3 fruit fly cellular contexts compared by ENCODE assay signal in the genomic region with DNA sequence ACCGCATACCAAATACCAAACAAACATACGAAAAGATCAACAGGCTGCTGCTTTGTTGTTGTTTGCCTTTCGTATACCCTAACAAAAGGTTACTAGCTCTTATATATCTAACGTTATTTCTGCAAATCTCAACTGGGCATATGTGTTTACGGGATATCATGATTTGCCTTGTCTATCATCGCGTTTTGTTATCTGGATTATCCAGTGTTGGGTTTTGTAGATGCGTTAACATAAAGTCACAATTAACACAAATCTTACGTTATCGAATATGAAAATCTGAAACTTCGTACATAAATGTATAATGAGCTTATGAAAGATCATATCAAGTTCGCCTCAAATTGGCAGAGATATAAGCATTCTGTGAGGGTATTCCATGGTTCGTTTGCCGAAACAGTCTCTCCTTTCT.
A peak's percentile ranks its signal among the peaks of the same experiment; 100 is the strongest.
TF ChIP-seq lines count a peak whose summit lies in the region.

No protein-coding gene starts in this region.

TF ChIP-seq in whole organism, embryonic, 481 proteins besides CTCF, POLR2A, EP300 and RAD21 (continued from another document and continues in another):
- TF ChIP-seq CG2202 (tag; optimal IDR thresholded peaks at IDR 0.05; lab: Kevin White, UChicago), result peak; percentile 12
- no peak for TF ChIP-seq NC2β (GFP tag; optimal IDR thresholded peaks at IDR 0.05; lab: Kevin White, UChicago)
- TF ChIP-seq prd (optimal IDR thresholded peaks at IDR 0.05; lab: Kevin White, UChicago), result no peak
- peak; percentile 19; the same call in 1 of the 3 replicates for TF ChIP-seq prd (GFP tag; IDR thresholded peaks at IDR 0.05; lab: Robert Waterston, UW)
- TF ChIP-seq CG8388 (GFP tag; optimal IDR thresholded peaks at IDR 0.05; lab: Kevin White, UChicago), result no peak
- peak; percentile 14 for TF ChIP-seq org-1 (GFP tag; optimal IDR thresholded peaks at IDR 0.05; lab: Kevin White, UChicago)
- no peak for TF ChIP-seq croc (GFP tag; conservative IDR thresholded peaks at IDR 0.05; lab: Robert Waterston, UW)
- TF ChIP-seq CG4404 (GFP tag; IDR thresholded peaks at IDR 0.05; lab: Robert Waterston, UW), result peak; percentile 44; the same call in 1 of the 2 replicates
- peak; percentile 20 for TF ChIP-seq Chrac-16 (GFP tag; optimal IDR thresholded peaks at IDR 0.05; lab: Kevin White, UChicago)
- TF ChIP-seq CG17359 (tag; optimal IDR thresholded peaks at IDR 0.05; lab: Kevin White, UChicago), result peak; percentile 17
- peak; percentile 66 for TF ChIP-seq CG4360 (GFP tag; IDR thresholded peaks at IDR 0.05; lab: Robert Waterston, UW)
- TF ChIP-seq Myb (GFP tag; optimal IDR thresholded peaks at IDR 0.05; lab: Kevin White, UChicago), result peak; percentile 18
- TF ChIP-seq tll (GFP tag; optimal IDR thresholded peaks at IDR 0.05; lab: Kevin White, UChicago), result peak; percentile 65 to 79
- peak; percentile 35 for TF ChIP-seq nmo (GFP tag; optimal IDR thresholded peaks at IDR 0.05; lab: Kevin White, UChicago)
- TF ChIP-seq zfh1 (GFP tag; IDR thresholded peaks at IDR 0.05; lab: Robert Waterston, UW), result 0 out of 3 replicates have a peak, but pooled peaks have one; percentile 5
- peak; percentile 8 for TF ChIP-seq ATbp (GFP tag; optimal IDR thresholded peaks at IDR 0.05; lab: Kevin White, UChicago)
- TF ChIP-seq CG15479 (GFP tag; optimal IDR thresholded peaks at IDR 0.05; lab: Kevin White, UChicago), result peak; percentile 61
- peak in 1 of 2 experiments; percentile 14 for TF ChIP-seq dpn (GFP tag; optimal IDR thresholded peaks at IDR 0.05; lab: Kevin White, UChicago)
- peak; percentile 15 for TF ChIP-seq Oli (tag; optimal IDR thresholded peaks at IDR 0.05; lab: Kevin White, UChicago)
- TF ChIP-seq CG3838 (GFP tag; optimal IDR thresholded peaks at IDR 0.05; lab: Kevin White, UChicago), result no peak
- peak; percentile 7 for TF ChIP-seq Xbp1 (GFP tag; optimal IDR thresholded peaks at IDR 0.05; lab: Kevin White, UChicago)
- peak; percentile 31 for TF ChIP-seq CG7556 (GFP tag; optimal IDR thresholded peaks at IDR 0.05; lab: Kevin White, UChicago)
- peak; percentile 3 for TF ChIP-seq dmrt99B (tag; optimal IDR thresholded peaks at IDR 0.05; lab: Kevin White, UChicago)
- peak; percentile 31 for TF ChIP-seq CG13424 (tag; optimal IDR thresholded peaks at IDR 0.05; lab: Kevin White, UChicago)
- TF ChIP-seq gsb-n (tag; optimal IDR thresholded peaks at IDR 0.05; lab: Kevin White, UChicago), result peak; percentile 6
- no peak for TF ChIP-seq gce (GFP tag; IDR thresholded peaks at IDR 0.05; lab: Robert Waterston, UW)
- no peak for TF ChIP-seq ro (GFP tag; IDR thresholded peaks at IDR 0.05; lab: Robert Waterston, UW)
- TF ChIP-seq CoRest (tag; optimal IDR thresholded peaks at IDR 0.05; lab: Kevin White, UChicago), result peak; percentile 28
- no peak for TF ChIP-seq tap (tag; optimal IDR thresholded peaks at IDR 0.05; lab: Kevin White, UChicago)
- TF ChIP-seq C15 (GFP tag; IDR thresholded peaks at IDR 0.05; lab: Robert Waterston, UW), result no peak
- peak; percentile 8 for TF ChIP-seq twi (tag; optimal IDR thresholded peaks at IDR 0.05; lab: Kevin White, UChicago)
- peak in 1 of 3 experiments; percentile 75 for TF ChIP-seq lola (GFP tag; optimal IDR thresholded peaks at IDR 0.05; lab: Kevin White, UChicago)
- TF ChIP-seq CG31224 (GFP tag; IDR thresholded peaks at IDR 0.05; lab: Robert Waterston, UW), result no peak
- no peak for TF ChIP-seq Fer2 (tag; optimal IDR thresholded peaks at IDR 0.05; lab: Kevin White, UChicago)
- TF ChIP-seq chif (GFP tag; optimal IDR thresholded peaks at IDR 0.05; lab: Kevin White, UChicago), result peak in 1 of 2 experiments; percentile 28
- TF ChIP-seq pb (GFP tag; optimal IDR thresholded peaks at IDR 0.05; lab: Kevin White, UChicago), result peak; percentile 31
- peak; percentile 88 for TF ChIP-seq sens (GFP tag; lab: Kevin White, UChicago)
- TF ChIP-seq CG16815 (GFP tag; optimal IDR thresholded peaks at IDR 0.05; lab: Kevin White, UChicago), result peak; percentile 12
- 0 out of 3 replicates have a peak, but pooled peaks have one; percentile 14 for TF ChIP-seq CG17361 (GFP tag; IDR thresholded peaks at IDR 0.05; lab: Robert Waterston, UW)
- TF ChIP-seq Ssrp (tag; optimal IDR thresholded peaks at IDR 0.05; lab: Kevin White, UChicago), result peak; percentile 8
- TF ChIP-seq slp2 (GFP tag; optimal IDR thresholded peaks at IDR 0.05; lab: Kevin White, UChicago), result peak; percentile 15
- TF ChIP-seq Ets65A (GFP tag; lab: Kevin White, UChicago), result peak; percentile 55

TF ChIP-seq in whole organism, prepupa, 60 proteins besides CTCF, POLR2A, EP300 and RAD21 (continued from another document):
- TF ChIP-seq esn (GFP tag; optimal IDR thresholded peaks at IDR 0.05; lab: Kevin White, UChicago), result peak; percentile 72
- TF ChIP-seq CG11762 (GFP tag; optimal IDR thresholded peaks at IDR 0.05; lab: Kevin White, UChicago; ENCODE audit: insufficient read depth), result no peak
- peak; percentile 23 for TF ChIP-seq CG8632 (GFP tag; optimal IDR thresholded peaks at IDR 0.05; lab: Kevin White, UChicago)
- no peak for TF ChIP-seq CG6854 (GFP tag; optimal IDR thresholded peaks at IDR 0.05; lab: Kevin White, UChicago)
- peak; percentile 63 for TF ChIP-seq lz (GFP tag; optimal IDR thresholded peaks at IDR 0.05; lab: Kevin White, UChicago)
- peak; percentile 35 for TF ChIP-seq Smox (GFP tag; optimal IDR thresholded peaks at IDR 0.05; lab: Kevin White, UChicago)
- TF ChIP-seq salr (GFP tag; optimal IDR thresholded peaks at IDR 0.05; lab: Kevin White, UChicago), result peak in 1 of 2 experiments; percentile 12
- no peak for TF ChIP-seq Gug (GFP tag; IDR thresholded peaks at IDR 0.05; lab: Robert Waterston, UW)
- peak in 1 of 2 experiments; percentile 42 for TF ChIP-seq ss (GFP tag; optimal IDR thresholded peaks at IDR 0.05; lab: Kevin White, UChicago)
- peak; percentile 65 for TF ChIP-seq fkh (GFP tag; optimal IDR thresholded peaks at IDR 0.05; lab: Kevin White, UChicago)
- TF ChIP-seq CG10669 (GFP tag; optimal IDR thresholded peaks at IDR 0.05; lab: Kevin White, UChicago), result peak; percentile 53
- TF ChIP-seq CG8119 (GFP tag; IDR thresholded peaks at IDR 0.05; lab: Robert Waterston, UW), result 0 out of 3 replicates have a peak, but pooled peaks have one; percentile 26
- peak; percentile 45 for TF ChIP-seq CG31627 (GFP tag; optimal IDR thresholded peaks at IDR 0.05; lab: Kevin White, UChicago)
- TF ChIP-seq CG4318 (GFP tag; optimal IDR thresholded peaks at IDR 0.05; lab: Kevin White, UChicago), result peak; percentile 41
- peak; percentile 49 for TF ChIP-seq fd59A (GFP tag; optimal IDR thresholded peaks at IDR 0.05; lab: Kevin White, UChicago)
- TF ChIP-seq CG6808 (GFP tag; optimal IDR thresholded peaks at IDR 0.05; lab: Kevin White, UChicago), result peak; percentile 63
- TF ChIP-seq CG15336 (GFP tag; IDR thresholded peaks at IDR 0.05; lab: Robert Waterston, UW), result no peak
- TF ChIP-seq Sox102F (GFP tag; optimal IDR thresholded peaks at IDR 0.05; lab: Kevin White, UChicago), result peak; percentile 60
- TF ChIP-seq CG6163 (GFP tag; IDR thresholded peaks at IDR 0.05; lab: Robert Waterston, UW), result no peak
- peak; percentile 89 for TF ChIP-seq svp (GFP tag; lab: Kevin White, UChicago)
- peak; percentile 48 for TF ChIP-seq Hr39 (GFP tag; optimal IDR thresholded peaks at IDR 0.05; lab: Kevin White, UChicago)
- TF ChIP-seq Ets21C (GFP tag; optimal IDR thresholded peaks at IDR 0.05; lab: Kevin White, UChicago), result peak; percentile 11
- TF ChIP-seq Eip75B (GFP tag; optimal IDR thresholded peaks at IDR 0.05; lab: Kevin White, UChicago), result peak; percentile 22
- TF ChIP-seq cyc (GFP tag; optimal IDR thresholded peaks at IDR 0.05; lab: Kevin White, UChicago), result peak; percentile 53
- TF ChIP-seq pdm3 (GFP tag; optimal IDR thresholded peaks at IDR 0.05; lab: Kevin White, UChicago), result peak; percentile 50
- no peak for TF ChIP-seq CG9139 (GFP tag; optimal IDR thresholded peaks at IDR 0.05; lab: Kevin White, UChicago)
- peak; percentile 66 for TF ChIP-seq CG32006 (GFP tag; optimal IDR thresholded peaks at IDR 0.05; lab: Kevin White, UChicago)
- TF ChIP-seq CG3032 (tag; optimal IDR thresholded peaks at IDR 0.05; lab: Kevin White, UChicago), result peak; percentile 53
- no peak for TF ChIP-seq Eip93F (GFP tag; optimal IDR thresholded peaks at IDR 0.05; lab: Kevin White, UChicago)
- TF ChIP-seq CG10631 (GFP tag; optimal IDR thresholded peaks at IDR 0.05; lab: Kevin White, UChicago), result peak; percentile 61
- peak; percentile 76 for TF ChIP-seq topi (GFP tag; optimal IDR thresholded peaks at IDR 0.05; lab: Kevin White, UChicago)
- no peak for TF ChIP-seq fd85E (GFP tag; optimal IDR thresholded peaks at IDR 0.05; lab: Kevin White, UChicago)
- TF ChIP-seq Met (GFP tag; optimal IDR thresholded peaks at IDR 0.05; lab: Kevin White, UChicago), result peak; percentile 50
- no peak for TF ChIP-seq CG11902 (GFP tag; optimal IDR thresholded peaks at IDR 0.05; lab: Kevin White, UChicago)
- TF ChIP-seq achi (GFP tag; optimal IDR thresholded peaks at IDR 0.05; lab: Kevin White, UChicago), result peak; percentile 54
- TF ChIP-seq CG3919 (GFP tag; optimal IDR thresholded peaks at IDR 0.05; lab: Kevin White, UChicago), result peak; percentile 43
- TF ChIP-seq CG6276 (GFP tag; optimal IDR thresholded peaks at IDR 0.05; lab: Kevin White, UChicago), result peak; percentile 21

TF ChIP-seq in whole organism, wandering third instar larva, 38 proteins besides CTCF, POLR2A, EP300 and RAD21 (continued from another document):
- TF ChIP-seq h (GFP tag; optimal IDR thresholded peaks at IDR 0.05; lab: Kevin White, UChicago) (no peak), Rel (GFP tag; optimal IDR thresholded peaks at IDR 0.05; lab: Kevin White, UChicago) (no peak), Rel (tag; optimal IDR thresholded peaks at IDR 0.05; lab: Kevin White, UChicago) (no peak), Hnf4 (GFP tag; optimal IDR thresholded peaks at IDR 0.05; lab: Kevin White, UChicago) (no peak), dl (GFP tag; optimal IDR thresholded peaks at IDR 0.05; lab: Kevin White, UChicago; ENCODE audit: insufficient read depth in 1 of 2, partially characterized antibody in 2 of 2) (no peak), dsf (GFP tag; optimal IDR thresholded peaks at IDR 0.05; lab: Kevin White, UChicago; ENCODE audit: borderline replicate concordance) (no peak), CG9705 (GFP tag; optimal IDR thresholded peaks at IDR 0.05; lab: Kevin White, UChicago) (peak; percentile 35), CG32264 (GFP tag; optimal IDR thresholded peaks at IDR 0.05; lab: Kevin White, UChicago) (no peak)
TF ChIP-seq in whole organism, wandering third instar larva: peak in this region for 14.
